Worm (Caenorhabditis elegans): ENCODE data around the gene chc-1.

Gene chc-1

ce11 chrIII:10216585-10217278 is 13.1 kb downstream of the chc-1 start, which contains the start of gene cts-1 (continued):
- TF ChIP-seq ZK546.5 (tag; optimal IDR thresholded peaks at IDR 0.05) (no peak), nhr-25 (tag; optimal IDR thresholded peaks at IDR 0.05) (peak; percentile 91), snpc-4 (tag; optimal IDR thresholded peaks at IDR 0.05) (peak; percentile 38), unc-39 (tag; optimal IDR thresholded peaks at IDR 0.05) (no peak), jun-1 (tag; optimal IDR thresholded peaks at IDR 0.05) (peak; percentile 86), aly-2 (tag; optimal IDR thresholded peaks at IDR 0.05) (no peak), elt-3 (tag; optimal IDR thresholded peaks at IDR 0.05) (peak in 1 of 3 experiments; percentile 70), nhr-11 (tag; optimal IDR thresholded peaks at IDR 0.05) (peak; percentile 11), ceh-9 (tag; optimal IDR thresholded peaks at IDR 0.05) (no peak), pha-4 (tag; optimal IDR thresholded peaks at IDR 0.05) (peak; percentile 90), mdl-1 (tag; optimal IDR thresholded peaks at IDR 0.05) (peak; percentile 53), ztf-11 (tag; optimal IDR thresholded peaks at IDR 0.05) (no peak)

ce11 chrIII:10218587-10218986 is 15.0 kb downstream of the chc-1 start, which contains the start of the genes rde-4 and cox-14:
rde-4 (minus strand) TSS chrIII:10218646.
cox-14 (plus strand) TSS chrIII:10218942.
- no peak for TF ChIP-seq tbx-2 (tag; optimal IDR thresholded peaks at IDR 0.05)
- TF ChIP-seq eor-1 (tag; optimal IDR thresholded peaks at IDR 0.05), result no peak
- TF ChIP-seq nhr-76 (tag; optimal IDR thresholded peaks at IDR 0.05), result no peak
- no peak for TF ChIP-seq mml-1 (tag; optimal IDR thresholded peaks at IDR 0.05)
- no peak for TF ChIP-seq ZK546.5 (tag; optimal IDR thresholded peaks at IDR 0.05)
- TF ChIP-seq aly-2 (tag; optimal IDR thresholded peaks at IDR 0.05), result no peak
- TF ChIP-seq pqm-1 (tag; optimal IDR thresholded peaks at IDR 0.05), result peak; percentile 68
- TF ChIP-seq jun-1 (tag; optimal IDR thresholded peaks at IDR 0.05), result no peak
- TF ChIP-seq zag-1 (tag; optimal IDR thresholded peaks at IDR 0.05), result no peak
- no peak for TF ChIP-seq ceh-16 (tag; optimal IDR thresholded peaks at IDR 0.05)
- no peak for TF ChIP-seq egl-27 (tag; optimal IDR thresholded peaks at IDR 0.05)
- TF ChIP-seq fkh-10 (GFP tag; optimal IDR thresholded peaks at IDR 0.05), result peak; percentile 70
- TF ChIP-seq R02D3.7 (tag; optimal IDR thresholded peaks at IDR 0.05), result no peak
- TF ChIP-seq nhr-28 (tag; optimal IDR thresholded peaks at IDR 0.05), result no peak
- no peak for TF ChIP-seq elt-2 (tag; optimal IDR thresholded peaks at IDR 0.05)
- peak; percentile 97 for TF ChIP-seq egl-5 (tag; optimal IDR thresholded peaks at IDR 0.05)
- TF ChIP-seq unc-39 (tag; optimal IDR thresholded peaks at IDR 0.05), result no peak
- no peak for TF ChIP-seq ceh-9 (tag; optimal IDR thresholded peaks at IDR 0.05)
- TF ChIP-seq hmg-11 (tag; optimal IDR thresholded peaks at IDR 0.05), result peak; percentile 44
- peak; percentile 20 for TF ChIP-seq ceh-82 (tag; optimal IDR thresholded peaks at IDR 0.05)
- TF ChIP-seq mdl-1 (tag; optimal IDR thresholded peaks at IDR 0.05), result no peak
- no peak for TF ChIP-seq nhr-11 (tag; optimal IDR thresholded peaks at IDR 0.05)
- peak; percentile 54 for TF ChIP-seq nhr-25 (tag; optimal IDR thresholded peaks at IDR 0.05)
- TF ChIP-seq nhr-23 (tag; optimal IDR thresholded peaks at IDR 0.05), result peak; percentile 94
- no peak for TF ChIP-seq ztf-11 (tag; optimal IDR thresholded peaks at IDR 0.05)
- no peak for TF ChIP-seq nhr-237 (tag; optimal IDR thresholded peaks at IDR 0.05)
- no peak for TF ChIP-seq unc-62 (GFP tag; optimal IDR thresholded peaks at IDR 0.05)
- TF ChIP-seq nhr-12 (tag; optimal IDR thresholded peaks at IDR 0.05), result no peak
- no peak for TF ChIP-seq nhr-67 (tag; optimal IDR thresholded peaks at IDR 0.05)
- no peak for TF ChIP-seq ztf-4 (tag; optimal IDR thresholded peaks at IDR 0.05)
- no peak for TF ChIP-seq fos-1 (tag; optimal IDR thresholded peaks at IDR 0.05)
- TF ChIP-seq lsy-12 (tag; optimal IDR thresholded peaks at IDR 0.05), result no peak
- TF ChIP-seq elt-3 (tag; optimal IDR thresholded peaks at IDR 0.05), result no peak
- TF ChIP-seq fkh-2 (tag; optimal IDR thresholded peaks at IDR 0.05), result no peak
- peak; percentile 97 for TF ChIP-seq nfya-1 (tag; optimal IDR thresholded peaks at IDR 0.05; ENCODE audit: insufficient read depth)
- no peak for TF ChIP-seq daf-12 (tag; optimal IDR thresholded peaks at IDR 0.05)
- peak; percentile 81 for TF ChIP-seq skn-1 (tag; optimal IDR thresholded peaks at IDR 0.05)
- peak; percentile 94 for TF ChIP-seq lin-15B (tag; optimal IDR thresholded peaks at IDR 0.05)
- TF ChIP-seq nhr-43 (tag; optimal IDR thresholded peaks at IDR 0.05; ENCODE audit: poor library complexity, severe bottlenecking), result peak; percentile 59
- TF ChIP-seq lin-39 (tag; optimal IDR thresholded peaks at IDR 0.05), result peak; percentile 90
- no peak for TF ChIP-seq elt-1 (tag; optimal IDR thresholded peaks at IDR 0.05)
- peak; percentile 97 for TF ChIP-seq pha-4 (tag; optimal IDR thresholded peaks at IDR 0.05)
- TF ChIP-seq sea-2 (GFP tag; optimal IDR thresholded peaks at IDR 0.05), result no peak
- no peak for TF ChIP-seq ceh-28 (tag; optimal IDR thresholded peaks at IDR 0.05)
- TF ChIP-seq snpc-4 (tag; optimal IDR thresholded peaks at IDR 0.05), result peak; percentile 44
- no peak for TF ChIP-seq nhr-77 (tag; optimal IDR thresholded peaks at IDR 0.05)
- peak; percentile 15 for TF ChIP-seq ama-1 (optimal IDR thresholded peaks at IDR 0.05)

All from whole organism, L3 larva.